Fruit fly (Drosophila melanogaster): ENCODE data around the gene CG42564.

DNA sequence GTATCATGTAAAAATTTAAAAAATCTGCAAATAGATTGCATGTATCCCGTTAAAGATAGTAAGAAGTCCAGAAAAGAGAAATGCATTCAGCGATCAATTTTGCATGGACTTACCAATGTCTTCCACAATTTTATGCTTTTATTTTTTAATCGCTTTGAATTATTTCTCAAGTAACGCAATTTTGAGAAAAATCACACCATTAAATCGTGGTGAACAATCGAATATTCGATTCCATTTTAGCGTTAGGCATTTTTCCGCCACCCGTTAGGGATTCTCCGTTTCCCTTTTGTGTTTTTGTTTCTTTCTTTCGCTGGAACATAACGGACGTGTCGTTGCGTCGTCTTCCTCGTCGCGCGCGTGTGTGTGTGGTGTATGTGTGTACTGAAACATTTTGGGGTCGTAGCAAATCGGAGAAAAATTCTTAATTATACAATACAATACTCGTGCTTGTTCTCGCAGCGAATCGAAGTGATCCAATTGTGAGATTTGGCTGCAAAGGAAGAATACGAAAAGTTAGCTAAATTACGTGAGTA lies 32.4 kb downstream of the CG42564 start, which contains the start of gene gpp:
- peak; percentile 40 for TF ChIP-seq EcR (GFP tag; optimal IDR thresholded peaks at IDR 0.05)
- no peak for TF ChIP-seq rn (GFP tag; IDR thresholded peaks at IDR 0.05)
- no peak for TF ChIP-seq Pif1A (GFP tag; optimal IDR thresholded peaks at IDR 0.05)
- TF ChIP-seq D1 (tag; optimal IDR thresholded peaks at IDR 0.05) = no peak

Data from whole organism, pupa.